Fruit fly (Drosophila melanogaster) whole organism, adult: Measurements from ENCODE around the gene CG8675.

Source experiments
- CG11617 ChIP-seq: fragments of 200-800 bp; sonication (Bioruptor generic); optimal IDR thresholded peaks from 2 replicates; lab custom pipeline; 2017; ENCODE audit warnings: mild to moderate bottlenecking, missing biosample characterization, missing genetic modification reagents, missing genetic modification characterization
- CG12768 ChIP-seq: fragments of 200-800 bp; sonication (Bioruptor generic); optimal IDR thresholded peaks from 2 replicates; lab custom pipeline; 2017; ENCODE audit warnings: missing biosample characterization, missing genetic modification characterization, mild to moderate bottlenecking, moderate library complexity, missing genetic modification reagents
- CG1620 ChIP-seq: fragments of 200-800 bp; sonication (Bioruptor generic); optimal IDR thresholded peaks from 2 replicates; lab custom pipeline; 2016; ENCODE audit warnings: missing biosample characterization, missing genetic modification characterization
- CG33017 ChIP-seq: fragments of 200-800 bp; sonication (Bioruptor generic); optimal IDR thresholded peaks from 2 replicates; lab custom pipeline; 2018; ENCODE audit warnings: missing biosample characterization, mild to moderate bottlenecking, missing genetic modification characterization, moderate library complexity
- Clk ChIP-seq: fragments of 200-800 bp; sonication (Bioruptor generic); optimal IDR thresholded peaks from 2 replicates; lab custom pipeline; 2017; ENCODE audit warnings: missing biosample characterization, missing genetic modification characterization
- Crg-1 ChIP-seq: fragments of 200-800 bp; sonication (Bioruptor generic); optimal IDR thresholded peaks from 2 replicates; lab custom pipeline; 2016; ENCODE audit warnings: missing biosample characterization, missing genetic modification characterization
- Mnt ChIP-seq: fragments of 200-800 bp; sonication (Bioruptor generic); optimal IDR thresholded peaks from 2 replicates; lab custom pipeline; 2016; ENCODE audit warnings: missing biosample characterization, mild to moderate bottlenecking, missing genetic modification characterization
- bab1 ChIP-seq: fragments of 200-800 bp; sonication (Bioruptor generic); optimal IDR thresholded peaks from 3 replicates; lab custom pipeline; 2019; ENCODE audit warnings: missing biosample characterization, mild to moderate bottlenecking, missing genetic modification characterization, moderate library complexity
- kay ChIP-seq: fragments of 200-800 bp; sonication (Bioruptor generic); peaks from one replicate; lab custom pipeline; 2016; ENCODE audit warnings: missing biosample characterization, missing genetic modification characterization, borderline replicate concordance
- pad ChIP-seq: fragments of 200-800 bp; sonication (Bioruptor generic); optimal IDR thresholded peaks from 3 replicates; lab custom pipeline; 2017; ENCODE audit warnings: missing biosample characterization, missing genetic modification characterization, mild to moderate bottlenecking, moderate library complexity, missing genetic modification reagents
- tj ChIP-seq: fragments of 200-800 bp; sonication (Bioruptor generic); optimal IDR thresholded peaks from 3 replicates; lab custom pipeline; 2017; ENCODE audit warnings: missing biosample characterization, mild to moderate bottlenecking, missing genetic modification characterization, moderate library complexity
- toe ChIP-seq: fragments of 200-800 bp; sonication (Bioruptor generic); optimal IDR thresholded peaks from 2 replicates; lab custom pipeline; 2016; ENCODE audit warnings: missing biosample characterization, missing genetic modification characterization

dm6 chrX:17205028-17205427, 44.3 kb downstream of the CG8675 start:
- no peak for TF ChIP-seq tj
- no peak for TF ChIP-seq bab1 (GFP tag; lab: Kevin White, UChicago)
- no peak for TF ChIP-seq toe (GFP tag; lab: Kevin White, UChicago)
- TF ChIP-seq kay: no peak
- no peak for TF ChIP-seq Mnt (GFP tag; lab: Kevin White, UChicago)
- no peak for TF ChIP-seq Clk
- no peak for TF ChIP-seq CG33017
- TF ChIP-seq CG1620 (GFP tag; lab: Kevin White, UChicago): no peak
- no peak for TF ChIP-seq Crg-1
- no peak for TF ChIP-seq CG11617
- no peak for TF ChIP-seq CG12768 (GFP tag; lab: Kevin White, UChicago)
- no peak for TF ChIP-seq pad
